Fruit fly (Drosophila melanogaster): ENCODE results near the gene CG3662.

The CG3662 gene

dm6 chr2L:865851-866250 is 44.8 kb downstream of the CG3662 start (continued):
- peak; percentile 98 for TF ChIP-seq Eip75B (GFP tag; optimal IDR thresholded peaks at IDR 0.05)
- peak; percentile 96 for TF ChIP-seq Sox102F (GFP tag; optimal IDR thresholded peaks at IDR 0.05)
- peak; percentile 93 to 95 for TF ChIP-seq salr (GFP tag; optimal IDR thresholded peaks at IDR 0.05)
- peak; percentile 98 for TF ChIP-seq eg (GFP tag; IDR thresholded peaks at IDR 0.05)
- TF ChIP-seq CG7368 (GFP tag; optimal IDR thresholded peaks at IDR 0.05), result peak; percentile 94
- peak; percentile 96 for TF ChIP-seq Smox (GFP tag; optimal IDR thresholded peaks at IDR 0.05)
- peak; percentile 98 for TF ChIP-seq pdm3 (GFP tag; optimal IDR thresholded peaks at IDR 0.05)
- TF ChIP-seq CG11762 (GFP tag; optimal IDR thresholded peaks at IDR 0.05; ENCODE audit: insufficient read depth), result peak; percentile 94
- peak; percentile 72 for TF ChIP-seq Hr38 (GFP tag; optimal IDR thresholded peaks at IDR 0.05)
- peak; percentile 97 for TF ChIP-seq CG11902 (GFP tag; optimal IDR thresholded peaks at IDR 0.05)
- TF ChIP-seq CG16779 (tag; optimal IDR thresholded peaks at IDR 0.05), result peak; percentile 93
- peak; percentile 92 for TF ChIP-seq fd59A (GFP tag; optimal IDR thresholded peaks at IDR 0.05)
- peak; percentile 95 for TF ChIP-seq CG3032 (tag; optimal IDR thresholded peaks at IDR 0.05)
- peak; percentile 94 for TF ChIP-seq CG11294 (GFP tag; IDR thresholded peaks at IDR 0.05)
- TF ChIP-seq CG6163 (GFP tag; IDR thresholded peaks at IDR 0.05), result peak; percentile 99
- peak; percentile 88 for TF ChIP-seq CG9139 (GFP tag; optimal IDR thresholded peaks at IDR 0.05)
- TF ChIP-seq CG6854 (GFP tag; optimal IDR thresholded peaks at IDR 0.05), result peak; percentile 88
- peak; percentile 98 for TF ChIP-seq Hr4 (GFP tag; optimal IDR thresholded peaks at IDR 0.05)
- peak; percentile 97 for TF ChIP-seq CG32006 (GFP tag; optimal IDR thresholded peaks at IDR 0.05)
- TF ChIP-seq CG4318 (GFP tag; optimal IDR thresholded peaks at IDR 0.05), result peak; percentile 95
- peak; percentile 98 for TF ChIP-seq Met (GFP tag; optimal IDR thresholded peaks at IDR 0.05)
- TF ChIP-seq CG6276 (GFP tag; optimal IDR thresholded peaks at IDR 0.05), result peak; percentile 95
- peak; percentile 93 for TF ChIP-seq spab (GFP tag; optimal IDR thresholded peaks at IDR 0.05)
- peak; percentile 93 for TF ChIP-seq Eip93F (GFP tag; optimal IDR thresholded peaks at IDR 0.05)
- TF ChIP-seq lz (GFP tag; optimal IDR thresholded peaks at IDR 0.05), result peak; percentile 98
- peak; percentile 89 for TF ChIP-seq dac (GFP tag; optimal IDR thresholded peaks at IDR 0.05)
- TF ChIP-seq acj6 (GFP tag; optimal IDR thresholded peaks at IDR 0.05), result peak; percentile 98
- TF ChIP-seq fkh (GFP tag; optimal IDR thresholded peaks at IDR 0.05), result peak; percentile 83
- peak; percentile 93 for TF ChIP-seq Ets96B (tag; optimal IDR thresholded peaks at IDR 0.05)
- TF ChIP-seq CG6792 (GFP tag; optimal IDR thresholded peaks at IDR 0.05), result peak; percentile 98
- TF ChIP-seq Eip78C (GFP tag), result peak; percentile 99
- peak; percentile 94 for TF ChIP-seq Ets21C (GFP tag; optimal IDR thresholded peaks at IDR 0.05)
- TF ChIP-seq CG3919 (GFP tag; optimal IDR thresholded peaks at IDR 0.05), result peak; percentile 99

- TF ChIP-seq esn (GFP tag; optimal IDR thresholded peaks at IDR 0.05), result peak; percentile 96
- TF ChIP-seq lz (GFP tag; optimal IDR thresholded peaks at IDR 0.05), result peak; percentile 96
- TF ChIP-seq CG16779 (tag; optimal IDR thresholded peaks at IDR 0.05), result peak; percentile 80
- peak; percentile 91 for TF ChIP-seq achi (GFP tag; optimal IDR thresholded peaks at IDR 0.05)
- peak; percentile 96 for TF ChIP-seq Hr4 (GFP tag; optimal IDR thresholded peaks at IDR 0.05)
- TF ChIP-seq CG8119 (GFP tag; IDR thresholded peaks at IDR 0.05), result peak; percentile 97
- TF ChIP-seq Met (GFP tag; optimal IDR thresholded peaks at IDR 0.05), result peak; percentile 95
- TF ChIP-seq CG9139 (GFP tag; optimal IDR thresholded peaks at IDR 0.05), result peak; percentile 65
- TF ChIP-seq CG15336 (GFP tag; IDR thresholded peaks at IDR 0.05), result peak; percentile 96
- peak; percentile 88 for TF ChIP-seq CG6276 (GFP tag; optimal IDR thresholded peaks at IDR 0.05)
- TF ChIP-seq Sox102F (GFP tag; optimal IDR thresholded peaks at IDR 0.05), result peak; percentile 94
- TF ChIP-seq Eip93F (GFP tag; optimal IDR thresholded peaks at IDR 0.05), result peak; percentile 91
- peak; percentile 93 for TF ChIP-seq CG10631 (GFP tag; optimal IDR thresholded peaks at IDR 0.05)
- peak; percentile 92 for TF ChIP-seq CG4318 (GFP tag; optimal IDR thresholded peaks at IDR 0.05)
- peak; percentile 78 for TF ChIP-seq dsx (GFP tag; optimal IDR thresholded peaks at IDR 0.05; ENCODE audit: poor library complexity, severe bottlenecking)
- peak; percentile 96 for TF ChIP-seq CG32006 (GFP tag; optimal IDR thresholded peaks at IDR 0.05)
- TF ChIP-seq Eip75B (GFP tag; optimal IDR thresholded peaks at IDR 0.05), result peak; percentile 93
- TF ChIP-seq Lpt (GFP tag; optimal IDR thresholded peaks at IDR 0.05), result peak; percentile 79
- peak; percentile 93 for TF ChIP-seq OdsH (GFP tag; optimal IDR thresholded peaks at IDR 0.05)
- TF ChIP-seq CG6854 (GFP tag; optimal IDR thresholded peaks at IDR 0.05), result peak; percentile 68
- peak; percentile 74 for TF ChIP-seq Blimp-1 (GFP tag; optimal IDR thresholded peaks at IDR 0.05)
- TF ChIP-seq dac (GFP tag; optimal IDR thresholded peaks at IDR 0.05), result peak; percentile 79
- peak; percentile 94 for TF ChIP-seq Gug (GFP tag; IDR thresholded peaks at IDR 0.05)
- TF ChIP-seq CG31627 (GFP tag; optimal IDR thresholded peaks at IDR 0.05), result peak; percentile 97
- peak; percentile 98 for TF ChIP-seq svp (GFP tag)
- peak; percentile 78 for TF ChIP-seq spab (GFP tag; optimal IDR thresholded peaks at IDR 0.05)
- TF ChIP-seq CG7368 (GFP tag; optimal IDR thresholded peaks at IDR 0.05), result peak; percentile 90
- peak; percentile 95 for TF ChIP-seq acj6 (GFP tag; optimal IDR thresholded peaks at IDR 0.05)
- peak; percentile 63 for TF ChIP-seq fkh (GFP tag; optimal IDR thresholded peaks at IDR 0.05)
- peak; percentile 89 for TF ChIP-seq CG11762 (GFP tag; optimal IDR thresholded peaks at IDR 0.05; ENCODE audit: insufficient read depth)
- TF ChIP-seq salr (GFP tag; optimal IDR thresholded peaks at IDR 0.05), result peak; percentile 85 to 87
- TF ChIP-seq Eip78C (GFP tag), result peak; percentile 98
- TF ChIP-seq eg (GFP tag; IDR thresholded peaks at IDR 0.05), result peak; percentile 97
Measured at dm6 chr2L:866950-867744, 46.1 kb downstream of the CG3662 start.

Data from whole organism, prepupa.